Fruit fly (Drosophila melanogaster): ENCODE data around the gene CG44475.

CG44475 gene

DNA sequence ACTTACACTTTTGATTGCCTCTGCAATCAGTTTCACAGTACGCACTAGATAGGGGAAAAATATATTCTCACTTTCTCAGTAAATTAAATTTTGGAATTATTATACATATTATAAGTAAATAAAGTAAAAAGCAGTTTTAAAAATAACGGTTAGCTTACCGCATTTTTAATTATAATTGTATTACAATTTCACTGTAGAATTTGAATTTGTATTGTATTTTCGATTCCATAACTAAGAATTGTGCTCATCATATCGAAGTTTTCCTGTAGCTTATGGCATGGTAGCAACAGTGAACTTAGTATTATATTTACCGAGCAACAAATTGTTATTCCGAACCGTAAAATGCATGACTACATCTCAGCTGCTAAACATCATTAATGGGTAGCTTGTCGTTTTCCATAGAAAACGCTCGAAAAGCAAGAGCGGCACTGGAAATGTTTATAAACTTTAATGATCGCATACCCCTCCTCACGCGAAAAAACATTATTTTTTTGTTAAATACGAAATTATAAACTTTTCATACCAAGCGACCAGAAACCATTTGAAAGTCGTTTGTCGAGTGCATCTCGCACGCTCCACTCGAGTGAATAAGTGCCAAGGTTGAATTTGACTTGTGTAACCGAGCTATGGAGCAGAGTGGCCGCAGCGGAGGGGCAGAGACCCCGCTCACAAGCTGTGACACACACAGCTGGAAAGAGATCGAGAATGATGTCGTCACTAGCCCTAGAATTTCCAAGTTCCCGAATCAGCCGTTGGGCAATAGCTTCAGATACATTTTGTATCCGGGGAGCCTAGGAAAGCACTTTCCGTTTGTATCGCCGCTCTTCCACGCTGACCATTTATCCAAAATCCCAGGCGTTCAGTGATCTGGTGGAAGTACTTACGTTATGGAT lies 29.3 kb upstream of the CG44475 start (continued):
- peak; percentile 95 for TF ChIP-seq CG12391 (tag; optimal IDR thresholded peaks at IDR 0.05)
- TF ChIP-seq MESR4 (GFP tag; optimal IDR thresholded peaks at IDR 0.05): no peak
- no peak for TF ChIP-seq CG12236 (GFP tag; optimal IDR thresholded peaks at IDR 0.05)
- peak; percentile 89 for TF ChIP-seq CG14014 (GFP tag; IDR thresholded peaks at IDR 0.05)
- peak; percentile 40 for TF ChIP-seq jumu (GFP tag; optimal IDR thresholded peaks at IDR 0.05)
- no peak for TF ChIP-seq lov (optimal IDR thresholded peaks at IDR 0.05)
- peak; percentile 62; the same call in 1 of the 3 replicates for TF ChIP-seq lov (GFP tag; IDR thresholded peaks at IDR 0.05)
- no peak for TF ChIP-seq CG7963 (GFP tag; IDR thresholded peaks at IDR 0.05; ENCODE audit: partially characterized antibody)
- peak; percentile 84 for TF ChIP-seq croc (GFP tag; conservative IDR thresholded peaks at IDR 0.05)
- peak; percentile 65; the same call in 1 of the 2 replicates for TF ChIP-seq CG5953 (GFP tag; IDR thresholded peaks at IDR 0.05)
- peak; percentile 93 for TF ChIP-seq CG10209 (GFP tag; optimal IDR thresholded peaks at IDR 0.05)
- TF ChIP-seq CG10431 (GFP tag; optimal IDR thresholded peaks at IDR 0.05): peak; percentile 84
- no peak for TF ChIP-seq Hr78 (GFP tag; optimal IDR thresholded peaks at IDR 0.05)
- peak; percentile 68; the same call in 1 of the 3 replicates for TF ChIP-seq H15 (GFP tag; IDR thresholded peaks at IDR 0.05)
- no peak for TF ChIP-seq CG4854 (GFP tag; optimal IDR thresholded peaks at IDR 0.05)
- peak in 2 of 3 experiments; percentile 52 to 61 for TF ChIP-seq Stat92E (GFP tag; optimal IDR thresholded peaks at IDR 0.05)
- TF ChIP-seq ewg (GFP tag; optimal IDR thresholded peaks at IDR 0.05): peak; percentile 86
- no peak for TF ChIP-seq CG7786 (GFP tag; optimal IDR thresholded peaks at IDR 0.05)
- no peak for TF ChIP-seq luna (GFP tag; optimal IDR thresholded peaks at IDR 0.05)
- no peak for TF ChIP-seq CG34224 (GFP tag; IDR thresholded peaks at IDR 0.05; ENCODE audit: partially characterized antibody)
- TF ChIP-seq Bgb (GFP tag; IDR thresholded peaks at IDR 0.05; ENCODE audit: partially characterized antibody): peak; percentile 58; the same call in 1 of the 2 replicates
- peak; percentile 60 for TF ChIP-seq CG18011 (GFP tag; optimal IDR thresholded peaks at IDR 0.05)
- peak; percentile 94 for TF ChIP-seq tgo (GFP tag; IDR thresholded peaks at IDR 0.05)
- peak; percentile 32 for TF ChIP-seq crc (GFP tag; optimal IDR thresholded peaks at IDR 0.05)
- peak; percentile 89 for TF ChIP-seq CG17385 (GFP tag; optimal IDR thresholded peaks at IDR 0.05)
- TF ChIP-seq Ravus (GFP tag; IDR thresholded peaks at IDR 0.05): peak; percentile 60
- TF ChIP-seq CG10979 (tag; optimal IDR thresholded peaks at IDR 0.05): peak; percentile 92
- TF ChIP-seq dm (GFP tag; optimal IDR thresholded peaks at IDR 0.05): no peak
- no peak for TF ChIP-seq inv (GFP tag; IDR thresholded peaks at IDR 0.05; ENCODE audit: partially characterized antibody)
- TF ChIP-seq CG4730 (GFP tag; IDR thresholded peaks at IDR 0.05): peak; percentile 89
- peak; percentile 85 for TF ChIP-seq Awh (GFP tag; IDR thresholded peaks at IDR 0.05)
- 0 out of 3 replicates have a peak, but pooled peaks have one; percentile 24 for TF ChIP-seq CG6175 (GFP tag; IDR thresholded peaks at IDR 0.05)
- peak; percentile 61 for TF ChIP-seq onecut (GFP tag; IDR thresholded peaks at IDR 0.05)
- peak; percentile 52 for TF ChIP-seq kni (GFP tag; optimal IDR thresholded peaks at IDR 0.05)
- no peak for TF ChIP-seq HmgD (GFP tag; optimal IDR thresholded peaks at IDR 0.05)
- TF ChIP-seq CG8478 (optimal IDR thresholded peaks at IDR 0.05): no peak
- TF ChIP-seq oc (tag; optimal IDR thresholded peaks at IDR 0.05): peak; percentile 97
- TF ChIP-seq CG9727 (GFP tag; optimal IDR thresholded peaks at IDR 0.05): peak; percentile 94
- TF ChIP-seq bigmax (GFP tag; optimal IDR thresholded peaks at IDR 0.05): no peak
- TF ChIP-seq yki (optimal IDR thresholded peaks at IDR 0.05): no peak
- TF ChIP-seq CG12744 (GFP tag; optimal IDR thresholded peaks at IDR 0.05): no peak
- peak; percentile 57 for TF ChIP-seq CG7271 (tag; optimal IDR thresholded peaks at IDR 0.05)
- TF ChIP-seq CG12071 (GFP tag; optimal IDR thresholded peaks at IDR 0.05): peak; percentile 57
- peak; percentile 82 for TF ChIP-seq jigr1 (GFP tag; IDR thresholded peaks at IDR 0.05)
- peak; percentile 86 for TF ChIP-seq CG34422 (GFP tag; IDR thresholded peaks at IDR 0.05)
- peak; percentile 88 for TF ChIP-seq CG11723 (GFP tag; optimal IDR thresholded peaks at IDR 0.05)
- TF ChIP-seq CG8281 (tag; optimal IDR thresholded peaks at IDR 0.05): peak; percentile 78
- TF ChIP-seq CG10147 (GFP tag; optimal IDR thresholded peaks at IDR 0.05): peak; percentile 88

Measured in whole organism, embryonic.